Worm (Caenorhabditis elegans) whole organism, early embryonic: ENCODE results near the gene srt-18.

Experiments used
- B0310.2 ChIP-seq: sonication (generic microtip); optimal IDR thresholded peaks from 2 replicates; lab custom pipeline; 2016; ENCODE audit warnings: mild to moderate bottlenecking, missing genetic modification characterization, missing compliant biosample characterization
- F13C5.2 ChIP-seq: sonication (generic microtip); optimal IDR thresholded peaks from 2 replicates; lab custom pipeline; 2017; ENCODE audit warnings: mild to moderate bottlenecking, missing genetic modification characterization, inconsistent platforms, missing compliant biosample characterization
- aly-1 ChIP-seq: sonication (generic microtip); optimal IDR thresholded peaks from 2 replicates; lab custom pipeline; 2016; ENCODE audit warnings: missing genetic modification characterization, missing compliant biosample characterization
- ama-1 ChIP-seq: fragments of 150-350 bp; optimal IDR thresholded peaks from 2 replicates; lab custom pipeline; 2014
- ceh-13 ChIP-seq: fragments of 200-800 bp; sonication (Bioruptor generic); optimal IDR thresholded peaks from 2 replicates; lab custom pipeline; 2018; ENCODE audit warnings: mild to moderate bottlenecking, missing genetic modification characterization, missing compliant biosample characterization
- ceh-36 ChIP-seq: sonication (generic microtip); optimal IDR thresholded peaks from 2 replicates; lab custom pipeline; 2016; ENCODE audit warnings: missing genetic modification characterization, inconsistent platforms, missing compliant biosample characterization
- ets-7 ChIP-seq: sonication (generic microtip); optimal IDR thresholded peaks from 2 replicates; lab custom pipeline; 2016; ENCODE audit warnings: missing genotype, missing genetic modification characterization, missing compliant biosample characterization
- flt-1 ChIP-seq: fragments of 200-800 bp; sonication (Bioruptor generic); IDR thresholded peaks from 2 replicates; pipeline ENCODE4 v1.3.6; 2022; ENCODE audit warnings: missing genetic modification characterization, missing compliant biosample characterization
- hmbx-1 ChIP-seq: sonication (generic microtip); optimal IDR thresholded peaks from 2 replicates; lab custom pipeline; 2016; ENCODE audit warnings: mild to moderate bottlenecking, missing genetic modification characterization, missing compliant biosample characterization
- hmg-4 ChIP-seq: fragments of 200-800 bp; sonication (Bioruptor generic); optimal IDR thresholded peaks from 2 replicates; lab custom pipeline; 2018; ENCODE audit warnings: mild to moderate bottlenecking, missing genetic modification characterization, missing compliant biosample characterization
- hnd-1 ChIP-seq: sonication (generic microtip); optimal IDR thresholded peaks from 2 replicates; lab custom pipeline; 2016; ENCODE audit warnings: missing genetic modification characterization, missing compliant biosample characterization
- pes-1 ChIP-seq: fragments of 200-800 bp; sonication (Bioruptor generic); IDR thresholded peaks from 2 replicates; pipeline ENCODE4 v1.3.6; 2022; ENCODE audit warnings: missing genetic modification reagents, missing genetic modification characterization, missing compliant biosample characterization
- scrt-1 ChIP-seq: fragments of 200-800 bp; sonication (Bioruptor generic); IDR thresholded peaks from 2 replicates; pipeline ENCODE4 v1.3.6; 2022; ENCODE audit warnings: missing genetic modification characterization, missing compliant biosample characterization
- sea-1 ChIP-seq: fragments of 200-800 bp; sonication (Bioruptor generic); conservative IDR thresholded peaks from 2 replicates; pipeline ENCODE4 v1.3.6; 2022; ENCODE audit warnings: missing genetic modification characterization, missing compliant biosample characterization
- tbx-11 ChIP-seq: fragments of 200-800 bp; sonication (Bioruptor generic); IDR thresholded peaks from 2 replicates; pipeline ENCODE4 v1.3.6; 2022; ENCODE audit warnings: missing genetic modification characterization, missing compliant biosample characterization
- tbx-37 ChIP-seq: fragments of 200-800 bp; sonication (Bioruptor generic); conservative IDR thresholded peaks from 2 replicates; pipeline ENCODE4 v1.3.6; 2022; ENCODE audit warnings: missing genetic modification reagents, missing genetic modification characterization, missing compliant biosample characterization
- tra-4 ChIP-seq: sonication (generic microtip); optimal IDR thresholded peaks from 2 replicates; lab custom pipeline; 2017; ENCODE audit warnings: missing genetic modification characterization, missing compliant biosample characterization

srt-18 gene

ce11 chrV:9053969-9054368 lies 38.5 kb upstream of the srt-18 start, which contains the start of gene C25E10.8:
Gene C25E10.8, minus strand, starts transcription at chrV:9054069.
- TF ChIP-seq pes-1 (GFP tag; lab: Robert Waterston, UW) = no peak
- no peak for TF ChIP-seq ceh-36 (tag; lab: Kevin White, UChicago)
- no peak for TF ChIP-seq hnd-1
- TF ChIP-seq F13C5.2 (tag; lab: Kevin White, UChicago) = no peak
- TF ChIP-seq tbx-37 (GFP tag; lab: Robert Waterston, UW) = no peak
- no peak for TF ChIP-seq B0310.2 (tag; lab: Kevin White, UChicago)
- TF ChIP-seq aly-1 (tag; lab: Kevin White, UChicago) = no peak
- no peak for TF ChIP-seq ets-7
- no peak for TF ChIP-seq flt-1 (GFP tag; lab: Robert Waterston, UW)
- TF ChIP-seq hmg-4 = no peak
- no peak for TF ChIP-seq tra-4 (tag; lab: Kevin White, UChicago)
- no peak for TF ChIP-seq ama-1 (lab: Kevin White, UChicago)
- no peak for TF ChIP-seq hmbx-1 (tag; lab: Kevin White, UChicago)
- no peak for TF ChIP-seq sea-1
- TF ChIP-seq ceh-13 = no peak
- no peak for TF ChIP-seq tbx-11 (GFP tag; lab: Robert Waterston, UW)
- TF ChIP-seq scrt-1 (GFP tag; lab: Robert Waterston, UW) = no peak

- TF ChIP-seq ceh-36 (tag; lab: Kevin White, UChicago) (no peak), scrt-1 (GFP tag; lab: Robert Waterston, UW) (no peak), F13C5.2 (tag; lab: Kevin White, UChicago) (no peak), tbx-37 (GFP tag; lab: Robert Waterston, UW) (no peak), B0310.2 (tag; lab: Kevin White, UChicago) (no peak), aly-1 (tag; lab: Kevin White, UChicago) (no peak), ceh-13 (no peak), sea-1 (no peak), tra-4 (tag; lab: Kevin White, UChicago) (no peak), ets-7 (no peak), hnd-1 (no peak), pes-1 (GFP tag; lab: Robert Waterston, UW) (no peak), hmg-4 (no peak), flt-1 (GFP tag; lab: Robert Waterston, UW) (no peak), tbx-11 (GFP tag; lab: Robert Waterston, UW) (no peak), hmbx-1 (tag; lab: Kevin White, UChicago) (no peak)
These were observed 37.8 kb upstream of the srt-18 start for ce11 chrV:9053235-9053634.

ce11 chrV:9051100-9051499 lies 35.7 kb upstream of the srt-18 start, which contains the start of gene C25E10.7:
Gene C25E10.7, minus strand, starts transcription at chrV:9051200.
- TF ChIP-seq ama-1 (lab: Kevin White, UChicago) = no peak
- no peak for TF ChIP-seq sea-1
- no peak for TF ChIP-seq B0310.2 (tag; lab: Kevin White, UChicago)
- no peak for TF ChIP-seq hnd-1
- no peak for TF ChIP-seq hmbx-1 (tag; lab: Kevin White, UChicago)
- no peak for TF ChIP-seq ceh-36 (tag; lab: Kevin White, UChicago)
- no peak for TF ChIP-seq tbx-11 (GFP tag; lab: Robert Waterston, UW)
- no peak for TF ChIP-seq F13C5.2 (tag; lab: Kevin White, UChicago)
- no peak for TF ChIP-seq aly-1 (tag; lab: Kevin White, UChicago)
- TF ChIP-seq tra-4 (tag; lab: Kevin White, UChicago) = no peak
- TF ChIP-seq ceh-13 = no peak
- no peak for TF ChIP-seq tbx-37 (GFP tag; lab: Robert Waterston, UW)

ce11 chrV:9049271-9049670 lies 33.8 kb upstream of the srt-18 start:
- TF ChIP-seq hmg-4 (no peak), tra-4 (tag; lab: Kevin White, UChicago) (no peak), aly-1 (tag; lab: Kevin White, UChicago) (no peak)

- TF ChIP-seq ceh-13 = no peak
- TF ChIP-seq pes-1 (GFP tag; lab: Robert Waterston, UW) = no peak
- no peak for TF ChIP-seq hmg-4
- TF ChIP-seq scrt-1 (GFP tag; lab: Robert Waterston, UW) = no peak
- no peak for TF ChIP-seq hmbx-1 (tag; lab: Kevin White, UChicago)
- no peak for TF ChIP-seq sea-1
- no peak for TF ChIP-seq tbx-37 (GFP tag; lab: Robert Waterston, UW)
- TF ChIP-seq aly-1 (tag; lab: Kevin White, UChicago) = no peak
- no peak for TF ChIP-seq hnd-1
- no peak for TF ChIP-seq tbx-11 (GFP tag; lab: Robert Waterston, UW)
- no peak for TF ChIP-seq B0310.2 (tag; lab: Kevin White, UChicago)
- TF ChIP-seq ceh-36 (tag; lab: Kevin White, UChicago) = no peak
These were observed 32.2 kb upstream of the srt-18 start, which contains the start of gene C25E10.17 for ce11 chrV:9047555-9048049. Gene C25E10.17, minus strand, starts transcription at chrV:9047605.

- no peak for TF ChIP-seq hnd-1
These were observed 29.4 kb upstream of the srt-18 start, which contains the start of gene nhr-30 for ce11 chrV:9044871-9045270. Gene nhr-30, plus strand, starts transcription at chrV:9045171.

- no peak for TF ChIP-seq ets-7
- no peak for TF ChIP-seq scrt-1 (GFP tag; lab: Robert Waterston, UW)
- TF ChIP-seq flt-1 (GFP tag; lab: Robert Waterston, UW) = no peak
- no peak for TF ChIP-seq B0310.2 (tag; lab: Kevin White, UChicago)
- no peak for TF ChIP-seq tra-4 (tag; lab: Kevin White, UChicago)
- no peak for TF ChIP-seq aly-1 (tag; lab: Kevin White, UChicago)
- no peak for TF ChIP-seq sea-1
- no peak for TF ChIP-seq tbx-11 (GFP tag; lab: Robert Waterston, UW)
- no peak for TF ChIP-seq hmg-4
- no peak for TF ChIP-seq ceh-36 (tag; lab: Kevin White, UChicago)
- no peak for TF ChIP-seq tbx-37 (GFP tag; lab: Robert Waterston, UW)
- TF ChIP-seq pes-1 (GFP tag; lab: Robert Waterston, UW) = no peak
- no peak for TF ChIP-seq ama-1 (lab: Kevin White, UChicago)
- TF ChIP-seq hnd-1 = no peak
- no peak for TF ChIP-seq F13C5.2 (tag; lab: Kevin White, UChicago)
These were observed 25.6 kb upstream of the srt-18 start, which contains the start of gene cyp-33B1 for ce11 chrV:9041030-9041429. Gene cyp-33B1, plus strand, starts transcription at chrV:9041330.
